Fruit fly (Drosophila melanogaster): ENCODE measurements around the gene ChLD3.
A peak's percentile ranks its signal among the peaks of the same experiment; 100 is the strongest.

ChLD3 gene

dm6 chr2L:16718446-16719173 lies 20.0 kb upstream of the ChLD3 start (continued):
- TF ChIP-seq CG6813 (GFP tag; optimal IDR thresholded peaks at IDR 0.05) (no peak), Xrp1 (GFP tag; IDR thresholded peaks at IDR 0.05) (peak; percentile 31; the same call in 1 of the 2 replicates), CG2199 (GFP tag; IDR thresholded peaks at IDR 0.05) (0 out of 3 replicates have a peak, but pooled peaks have one; percentile 13), nerfin-1 (tag; optimal IDR thresholded peaks at IDR 0.05) (peak; percentile 37), disco-r (GFP tag; optimal IDR thresholded peaks at IDR 0.05) (no peak), az2 (GFP tag; optimal IDR thresholded peaks at IDR 0.05) (no peak), CG17802 (tag; optimal IDR thresholded peaks at IDR 0.05) (no peak), tna (GFP tag; IDR thresholded peaks at IDR 0.05; ENCODE audit: partially characterized antibody) (peak; percentile 26; the same call in 1 of the 2 replicates)

dm6 chr2L:16719643-16720515 lies 18.8 kb upstream of the ChLD3 start, which contains the start of gene Cyt-c-p:
TSS of gene Cyt-c-p (plus strand) at chr2L:16719932.
- TF ChIP-seq br (optimal IDR thresholded peaks at IDR 0.05) = no peak
- TF ChIP-seq CG17359 (tag; optimal IDR thresholded peaks at IDR 0.05) = no peak
- TF ChIP-seq en (GFP tag; optimal IDR thresholded peaks at IDR 0.05) = no peak
- TF ChIP-seq ERR (GFP tag; optimal IDR thresholded peaks at IDR 0.05) = peak; percentile 7
- no peak for TF ChIP-seq HLHmδ (GFP tag; optimal IDR thresholded peaks at IDR 0.05)
- TF ChIP-seq CG5245 (GFP tag; optimal IDR thresholded peaks at IDR 0.05) = no peak
- TF ChIP-seq Usf (GFP tag; optimal IDR thresholded peaks at IDR 0.05) = no peak
- no peak for TF ChIP-seq CG5953 (GFP tag; IDR thresholded peaks at IDR 0.05)
- TF ChIP-seq repo (GFP tag; optimal IDR thresholded peaks at IDR 0.05) = no peak
- no peak for TF ChIP-seq ab (GFP tag; optimal IDR thresholded peaks at IDR 0.05)
- TF ChIP-seq CG3995 (GFP tag; optimal IDR thresholded peaks at IDR 0.05) = no peak
- TF ChIP-seq CG1603 (tag; optimal IDR thresholded peaks at IDR 0.05) = peak; percentile 55
- peak; percentile 2 for TF ChIP-seq Hsf (GFP tag; optimal IDR thresholded peaks at IDR 0.05)
- TF ChIP-seq CTCF (GFP tag; optimal IDR thresholded peaks at IDR 0.05) = peak; percentile 36
- no peak for TF ChIP-seq pita (GFP tag; optimal IDR thresholded peaks at IDR 0.05)
- peak; percentile 87 for TF ChIP-seq CG17186 (GFP tag; optimal IDR thresholded peaks at IDR 0.05)
- TF ChIP-seq NK7.1 (GFP tag; optimal IDR thresholded peaks at IDR 0.05) = no peak
- TF ChIP-seq Opbp (GFP tag; IDR thresholded peaks at IDR 0.05; ENCODE audit: partially characterized antibody) = peak; percentile 55; the same call in 1 of the 3 replicates
- TF ChIP-seq CG13296 (GFP tag; optimal IDR thresholded peaks at IDR 0.05) = peak; percentile 43
- TF ChIP-seq CG32767 (GFP tag; IDR thresholded peaks at IDR 0.05) = no peak
- no peak for TF ChIP-seq CG4360 (GFP tag; IDR thresholded peaks at IDR 0.05)
- no peak for TF ChIP-seq CG9817 (tag; optimal IDR thresholded peaks at IDR 0.05)
- peak; percentile 64; the same call in 1 of the 2 replicates for TF ChIP-seq amos (GFP tag; IDR thresholded peaks at IDR 0.05; ENCODE audit: partially characterized antibody)
- TF ChIP-seq stc (GFP tag; IDR thresholded peaks at IDR 0.05) = no peak
- TF ChIP-seq CG7556 (GFP tag; optimal IDR thresholded peaks at IDR 0.05) = peak; percentile 22
- peak; percentile 18 for TF ChIP-seq CG7987 (GFP tag; optimal IDR thresholded peaks at IDR 0.05)
- peak; percentile 43 for TF ChIP-seq CG10147 (GFP tag; optimal IDR thresholded peaks at IDR 0.05)
- TF ChIP-seq CG15011 (GFP tag; optimal IDR thresholded peaks at IDR 0.05) = no peak
- TF ChIP-seq ranshi (GFP tag; IDR thresholded peaks at IDR 0.05) = no peak; the same call in 1 of the 2 replicates
- TF ChIP-seq grau (tag; optimal IDR thresholded peaks at IDR 0.05) = peak; percentile 37
- TF ChIP-seq chn (GFP tag; optimal IDR thresholded peaks at IDR 0.05) = no peak
- no peak for TF ChIP-seq CG4707 (GFP tag; optimal IDR thresholded peaks at IDR 0.05)
- TF ChIP-seq dati (GFP tag; IDR thresholded peaks at IDR 0.05) = no peak
- TF ChIP-seq CG16813 (GFP tag; IDR thresholded peaks at IDR 0.05; ENCODE audit: partially characterized antibody) = peak; percentile 56; the same call in 1 of the 3 replicates
- TF ChIP-seq CG14014 (GFP tag; IDR thresholded peaks at IDR 0.05) = no peak
- TF ChIP-seq CG10654 (GFP tag; optimal IDR thresholded peaks at IDR 0.05) = no peak
- no peak for TF ChIP-seq bigmax (GFP tag; optimal IDR thresholded peaks at IDR 0.05)
- TF ChIP-seq odd (GFP tag; optimal IDR thresholded peaks at IDR 0.05) = no peak
- TF ChIP-seq luna (GFP tag; optimal IDR thresholded peaks at IDR 0.05) = no peak

Data from whole organism, embryonic.